Fruit fly (Drosophila melanogaster) whole organism, embryonic: ENCODE data around the gene CG9044.

Experiments used
- CG10267 ChIP-seq: fragments of 200-800 bp; sonication (Bioruptor generic); optimal IDR thresholded peaks from 2 replicates; lab custom pipeline; 2018; ENCODE audit warnings: missing biosample characterization, mild to moderate bottlenecking, missing genetic modification characterization, moderate library complexity
- CG10274 ChIP-seq: fragments of 200-800 bp; sonication (Bioruptor generic); optimal IDR thresholded peaks from 3 replicates; lab custom pipeline; 2017; ENCODE audit warnings: missing biosample characterization, mild to moderate bottlenecking, missing genetic modification characterization
- CG11695 ChIP-seq: fragments of 200-800 bp; sonication (Bioruptor generic); IDR thresholded peaks from 3 replicates; pipeline ENCODE4 v1.3.6; 2022; ENCODE audit warnings: missing biosample characterization, missing genetic modification characterization
- CG14050 ChIP-seq: fragments of 200-800 bp; sonication (Bioruptor generic); IDR thresholded peaks from 3 replicates; pipeline ENCODE4 v1.3.6; 2022; ENCODE audit warnings: missing biosample characterization, missing genetic modification characterization
- CG18011 ChIP-seq: fragments of 200-800 bp; sonication (Bioruptor generic); optimal IDR thresholded peaks from 2 replicates; lab custom pipeline; 2017; ENCODE audit warnings: missing biosample characterization, missing genetic modification characterization, mild to moderate bottlenecking, moderate library complexity, missing genotype
- CG18476 ChIP-seq: fragments of 200-800 bp; sonication (Bioruptor generic); optimal IDR thresholded peaks from 2 replicates; lab custom pipeline; 2016; ENCODE audit warnings: missing biosample characterization, mild to moderate bottlenecking, missing genetic modification characterization
- CG18619 ChIP-seq: fragments of 200-800 bp; sonication (Bioruptor generic); optimal IDR thresholded peaks from 3 replicates; lab custom pipeline; 2017; ENCODE audit warnings: missing biosample characterization, mild to moderate bottlenecking, missing genetic modification characterization
- CG18764 ChIP-seq: fragments of 200-800 bp; sonication (Bioruptor generic); optimal IDR thresholded peaks from 3 replicates; lab custom pipeline; 2016; ENCODE audit warnings: missing biosample characterization, missing genetic modification characterization
- CG3838 ChIP-seq: fragments of 200-800 bp; sonication (Bioruptor generic); optimal IDR thresholded peaks from 3 replicates; lab custom pipeline; 2016; ENCODE audit warnings: missing biosample characterization, missing genetic modification characterization
- CG6654 ChIP-seq: fragments of 200-800 bp; sonication (Bioruptor generic); optimal IDR thresholded peaks from 2 replicates; lab custom pipeline; 2017; ENCODE audit warnings: missing biosample characterization, mild to moderate bottlenecking, missing genetic modification characterization
- CG6683 ChIP-seq: fragments of 200-800 bp; sonication (Bioruptor generic); optimal IDR thresholded peaks from 2 replicates; lab custom pipeline; 2017; ENCODE audit warnings: missing biosample characterization, mild to moderate bottlenecking, missing genetic modification characterization, missing genetic modification reagents
- CG6791 ChIP-seq: fragments of 200-800 bp; sonication (Bioruptor generic); IDR thresholded peaks from 3 replicates; pipeline ENCODE4 v1.3.6; 2022; ENCODE audit warnings: missing biosample characterization, missing genetic modification characterization; ENCODE audit not compliant: partially characterized antibody
- CG7987 ChIP-seq: fragments of 200-800 bp; sonication (Bioruptor generic); optimal IDR thresholded peaks from 2 replicates; lab custom pipeline; 2018; ENCODE audit warnings: missing biosample characterization, mild to moderate bottlenecking, missing genetic modification characterization, moderate library complexity
- CG8944 ChIP-seq: fragments of 200-800 bp; sonication (Bioruptor generic); optimal IDR thresholded peaks from 3 replicates; lab custom pipeline; 2016; ENCODE audit warnings: missing biosample characterization, missing genetic modification characterization
- CG9727 ChIP-seq: fragments of 200-800 bp; sonication (Bioruptor generic); optimal IDR thresholded peaks from 3 replicates; lab custom pipeline; 2017; ENCODE audit warnings: missing biosample characterization, mild to moderate bottlenecking, missing genetic modification characterization
- GATAe ChIP-seq: fragments of 200-800 bp; sonication (Bioruptor generic); conservative IDR thresholded peaks from 2 replicates; pipeline ENCODE4 v1.3.6; 2022; ENCODE audit warnings: missing biosample characterization, missing genetic modification characterization
- HLH54F ChIP-seq: fragments of 200-800 bp; sonication (Bioruptor generic); optimal IDR thresholded peaks from 3 replicates; lab custom pipeline; 2016; ENCODE audit warnings: missing biosample characterization, missing genetic modification characterization
- Hey ChIP-seq: fragments of 200-800 bp; sonication (Bioruptor generic); optimal IDR thresholded peaks from 3 replicates; lab custom pipeline; 2018; ENCODE audit warnings: missing biosample characterization, mild to moderate bottlenecking, missing genetic modification characterization
- NFAT ChIP-seq: fragments of 200-800 bp; sonication (Bioruptor generic); IDR thresholded peaks from 2 replicates; pipeline ENCODE4 v1.3.6; 2022; ENCODE audit warnings: missing biosample characterization, missing genetic modification characterization
- Oli ChIP-seq: fragments of 200-800 bp; sonication (Bioruptor generic); optimal IDR thresholded peaks from 2 replicates; lab custom pipeline; 2018; ENCODE audit warnings: missing biosample characterization, mild to moderate bottlenecking, missing genetic modification characterization, moderate library complexity
- Ravus ChIP-seq: fragments of 200-800 bp; sonication (Bioruptor generic); IDR thresholded peaks from 2 replicates; pipeline ENCODE4 v1.3.6; 2022; ENCODE audit warnings: missing biosample characterization, missing genetic modification characterization
- Ssrp ChIP-seq: fragments of 200-800 bp; sonication (Bioruptor generic); optimal IDR thresholded peaks from 2 replicates; lab custom pipeline; 2018; ENCODE audit warnings: missing biosample characterization, mild to moderate bottlenecking, missing genetic modification characterization, moderate library complexity
- TFAM ChIP-seq: fragments of 200-800 bp; sonication (Bioruptor generic); optimal IDR thresholded peaks from 2 replicates; lab custom pipeline; 2017; ENCODE audit warnings: missing biosample characterization, missing genetic modification characterization, inconsistent platforms
- YL-1 ChIP-seq: fragments of 200-800 bp; sonication (Bioruptor generic); optimal IDR thresholded peaks from 3 replicates; lab custom pipeline; 2017; ENCODE audit warnings: missing biosample characterization, mild to moderate bottlenecking, missing genetic modification characterization
- ab ChIP-seq: fragments of 200-800 bp; sonication (Bioruptor generic); optimal IDR thresholded peaks from 2 replicates; lab custom pipeline; 2016; ENCODE audit warnings: missing biosample characterization, missing genetic modification characterization
- bigmax ChIP-seq: fragments of 200-800 bp; sonication (Bioruptor generic); optimal IDR thresholded peaks from 2 replicates; lab custom pipeline; 2018; ENCODE audit warnings: missing biosample characterization, mild to moderate bottlenecking, missing genetic modification characterization
- br ChIP-seq: fragments of >200 bp; optimal IDR thresholded peaks from 2 replicates; lab custom pipeline; 2017
- crc ChIP-seq: fragments of 200-800 bp; sonication (Bioruptor generic); optimal IDR thresholded peaks from 2 replicates; lab custom pipeline; 2016; ENCODE audit warnings: missing biosample characterization, missing genetic modification characterization
- disco-r ChIP-seq: fragments of 200-800 bp; sonication (Bioruptor generic); optimal IDR thresholded peaks from 2 replicates; lab custom pipeline; 2016; ENCODE audit warnings: missing biosample characterization, missing genetic modification characterization
- fd102C ChIP-seq: fragments of 200-800 bp; sonication (Bioruptor generic); optimal IDR thresholded peaks from 2 replicates; lab custom pipeline; 2018; ENCODE audit warnings: missing biosample characterization, mild to moderate bottlenecking, missing genetic modification characterization, moderate library complexity
- kah ChIP-seq: fragments of 200-800 bp; sonication (Bioruptor generic); optimal IDR thresholded peaks from 2 replicates; lab custom pipeline; 2018; ENCODE audit warnings: missing biosample characterization, mild to moderate bottlenecking, missing genetic modification characterization
- lbe ChIP-seq: fragments of 200-800 bp; sonication (Bioruptor generic); optimal IDR thresholded peaks from 2 replicates; lab custom pipeline; 2016; ENCODE audit warnings: missing biosample characterization, mild to moderate bottlenecking, missing genetic modification characterization
- lilli ChIP-seq: fragments of 200-800 bp; sonication (Bioruptor generic); optimal IDR thresholded peaks from 3 replicates; lab custom pipeline; 2016; ENCODE audit warnings: missing biosample characterization, missing genetic modification characterization
- nau ChIP-seq: fragments of 200-800 bp; sonication (Bioruptor generic); optimal IDR thresholded peaks from 3 replicates; lab custom pipeline; 2017; ENCODE audit warnings: missing biosample characterization, mild to moderate bottlenecking, missing genetic modification characterization, missing genetic modification reagents
- onecut ChIP-seq: fragments of 200-800 bp; sonication (Bioruptor generic); IDR thresholded peaks from 2 replicates; pipeline ENCODE4 v1.3.6; 2022; ENCODE audit warnings: missing biosample characterization, missing genetic modification characterization
- prd ChIP-seq, 3 experiments: fragments of >200 bp in 2 of 3; fragments of 200-800 bp in 1 of 3; sonication (Bioruptor generic) in 1 of 3; optimal IDR thresholded peaks in 2 of 3; IDR thresholded peaks in 1 of 3; 2 replicates in 2 of 3; 3 replicates in 1 of 3; pipeline versions ENCODE4 v1.3.6 to Lab custom; 2017 to 2022; ENCODE audit warnings: missing biosample characterization in 1 of 3, missing genetic modification characterization in 1 of 3
- salm ChIP-seq: fragments of 200-800 bp; sonication (Bioruptor generic); optimal IDR thresholded peaks from 2 replicates; lab custom pipeline; 2018; ENCODE audit warnings: missing biosample characterization, mild to moderate bottlenecking, missing genetic modification characterization
- sc ChIP-seq, 3 experiments: fragments of >200 bp in 2 of 3; fragments of 200-800 bp in 1 of 3; sonication (Bioruptor generic) in 1 of 3; optimal IDR thresholded peaks; 2 replicates in 2 of 3; 3 replicates in 1 of 3; lab custom pipeline; 2017; ENCODE audit warnings: mild to moderate bottlenecking in 1 of 3, missing biosample characterization in 1 of 3, missing genetic modification characterization in 1 of 3, missing genetic modification reagents in 1 of 3
- sima ChIP-seq: fragments of 200-800 bp; sonication (Bioruptor generic); optimal IDR thresholded peaks from 2 replicates; lab custom pipeline; 2016; ENCODE audit warnings: missing biosample characterization, missing genetic modification characterization
- slbo ChIP-seq: fragments of 200-800 bp; sonication (Bioruptor generic); IDR thresholded peaks from 2 replicates; pipeline ENCODE4 v1.3.6; 2022; ENCODE audit warnings: missing biosample characterization, missing genetic modification characterization
- sna ChIP-seq: fragments of 200-800 bp; sonication (Bioruptor generic); IDR thresholded peaks from 2 replicates; pipeline ENCODE4 v1.3.6; 2022; ENCODE audit warnings: missing biosample characterization, missing genetic modification characterization; ENCODE audit not compliant: partially characterized antibody
- sug ChIP-seq: fragments of 200-800 bp; optimal IDR thresholded peaks from 2 replicates; lab custom pipeline; 2019; ENCODE audit warnings: missing biosample characterization, mild to moderate bottlenecking, missing genetic modification characterization, moderate library complexity
- tna ChIP-seq: fragments of 200-800 bp; sonication (Bioruptor generic); IDR thresholded peaks from 2 replicates; pipeline ENCODE4 v1.3.6; 2022; ENCODE audit warnings: missing biosample characterization, missing genetic modification characterization; ENCODE audit not compliant: partially characterized antibody
- trh ChIP-seq: fragments of 200-800 bp; sonication (Bioruptor generic); optimal IDR thresholded peaks from 2 replicates; lab custom pipeline; 2016; ENCODE audit warnings: missing biosample characterization, missing genetic modification characterization
- twi ChIP-seq: fragments of 200-800 bp; optimal IDR thresholded peaks from 2 replicates; lab custom pipeline; 2019; ENCODE audit warnings: missing biosample characterization, mild to moderate bottlenecking, missing genetic modification characterization, moderate library complexity
- unc-4 ChIP-seq: fragments of 200-800 bp; sonication (Bioruptor generic); IDR thresholded peaks from 2 replicates; pipeline ENCODE4 v1.3.6; 2022; ENCODE audit warnings: missing biosample characterization, missing genetic modification characterization; ENCODE audit not compliant: partially characterized antibody
- vfl ChIP-seq: fragments of 200-800 bp; sonication (Bioruptor generic); optimal IDR thresholded peaks from 2 replicates; lab custom pipeline; 2016; ENCODE audit warnings: missing biosample characterization, missing genetic modification characterization
- vnd ChIP-seq: fragments of 200-800 bp; sonication (Bioruptor generic); IDR thresholded peaks from 3 replicates; pipeline ENCODE4 v1.3.6; 2022; ENCODE audit warnings: missing biosample characterization, missing genetic modification characterization; ENCODE audit not compliant: partially characterized antibody

Gene CG9044

dm6 chr2L:5979957-5980861 is 31.0 kb downstream of the CG9044 start (continued):
- TF ChIP-seq slbo (GFP tag; lab: Robert Waterston, UW): no peak
- no peak for TF ChIP-seq disco-r (GFP tag; lab: Kevin White, UChicago)
- no peak for TF ChIP-seq CG6791 (GFP tag; lab: Robert Waterston, UW)
- TF ChIP-seq CG10267 (tag; lab: Kevin White, UChicago): peak; percentile 26
- no peak for TF ChIP-seq CG6654
- TF ChIP-seq Ravus (GFP tag; lab: Robert Waterston, UW): no peak
- no peak for TF ChIP-seq CG18619 (GFP tag; lab: Kevin White, UChicago)
- no peak for TF ChIP-seq br (lab: Kevin White, UChicago)
- no peak for TF ChIP-seq CG14050 (GFP tag; lab: Robert Waterston, UW)
- TF ChIP-seq Oli (tag; lab: Kevin White, UChicago): no peak
- no peak for TF ChIP-seq bigmax (GFP tag; lab: Kevin White, UChicago)
- TF ChIP-seq Hey (tag; lab: Kevin White, UChicago): no peak
- peak; percentile 42 for TF ChIP-seq CG7987 (GFP tag; lab: Kevin White, UChicago)
- no peak for TF ChIP-seq vnd (GFP tag; lab: Robert Waterston, UW)
- TF ChIP-seq ab (GFP tag; lab: Kevin White, UChicago): no peak
- no peak for TF ChIP-seq CG18764 (GFP tag; lab: Kevin White, UChicago)
- TF ChIP-seq fd102C (GFP tag; lab: Kevin White, UChicago): no peak
- no peak for TF ChIP-seq tna (GFP tag; lab: Robert Waterston, UW)
- no peak for TF ChIP-seq sima
- no peak for TF ChIP-seq unc-4 (GFP tag; lab: Robert Waterston, UW)
- no peak for TF ChIP-seq sc (optimal IDR thresholded peaks at IDR 0.05; lab: Kevin White, UChicago)
- no peak for TF ChIP-seq sc (GFP tag; optimal IDR thresholded peaks at IDR 0.05; lab: Kevin White, UChicago)
- peak; percentile 8; the same call in 1 of the 2 replicates for TF ChIP-seq onecut (GFP tag; lab: Robert Waterston, UW)
- peak; percentile 42 for TF ChIP-seq salm (tag; lab: Kevin White, UChicago)
- TF ChIP-seq CG9727: no peak
- TF ChIP-seq kah (GFP tag; lab: Kevin White, UChicago): peak; percentile 9
- TF ChIP-seq CG6683 (GFP tag; lab: Kevin White, UChicago): no peak
- TF ChIP-seq HLH54F (GFP tag; lab: Kevin White, UChicago): no peak
- peak; percentile 23 for TF ChIP-seq YL-1 (GFP tag; lab: Kevin White, UChicago)
- TF ChIP-seq lbe (GFP tag; lab: Kevin White, UChicago): peak; percentile 70
- TF ChIP-seq CG11695 (GFP tag; lab: Robert Waterston, UW): no peak
- TF ChIP-seq CG8944: no peak
- no peak for TF ChIP-seq Ssrp
- no peak for TF ChIP-seq TFAM (GFP tag; lab: Kevin White, UChicago)
- no peak for TF ChIP-seq CG10274
- no peak for TF ChIP-seq GATAe (GFP tag; lab: Robert Waterston, UW)
- TF ChIP-seq sna (GFP tag; lab: Robert Waterston, UW): no peak
- peak; percentile 9 for TF ChIP-seq lilli (GFP tag; lab: Kevin White, UChicago)
- no peak for TF ChIP-seq trh (GFP tag; lab: Kevin White, UChicago)
- TF ChIP-seq CG18476 (GFP tag; lab: Kevin White, UChicago): no peak
- no peak for TF ChIP-seq NFAT
- TF ChIP-seq sug (tag; lab: Kevin White, UChicago): peak; percentile 99
- no peak for TF ChIP-seq crc (GFP tag; lab: Kevin White, UChicago)
- peak; percentile 13 for TF ChIP-seq CG18011 (GFP tag; lab: Kevin White, UChicago)
- TF ChIP-seq nau (GFP tag; lab: Kevin White, UChicago): no peak
- no peak for TF ChIP-seq vfl
- TF ChIP-seq twi (tag; lab: Kevin White, UChicago): no peak
- no peak for TF ChIP-seq CG3838
- TF ChIP-seq prd (optimal IDR thresholded peaks at IDR 0.05; lab: Kevin White, UChicago): no peak
- no peak for TF ChIP-seq prd (GFP tag; IDR thresholded peaks at IDR 0.05; lab: Robert Waterston, UW)
